Fruit fly (Drosophila melanogaster): ENCODE measurements around the gene CG46435.
A peak's percentile ranks its signal among the peaks of the same experiment; 100 is the strongest.

CG46435 gene

dm6 chr3L:19516547-19516946 is 28.4 kb upstream of the CG46435 start (continued):
- TF ChIP-seq CG4707 (GFP tag; optimal IDR thresholded peaks at IDR 0.05) = peak; percentile 48
- TF ChIP-seq CG6254 (GFP tag; optimal IDR thresholded peaks at IDR 0.05) = no peak
- TF ChIP-seq CTCF (GFP tag; optimal IDR thresholded peaks at IDR 0.05) = peak; percentile 94
- peak; percentile 86 for TF ChIP-seq CG17361 (GFP tag; IDR thresholded peaks at IDR 0.05)
- TF ChIP-seq Doc3 (GFP tag; IDR thresholded peaks at IDR 0.05; ENCODE audit: partially characterized antibody) = no peak
- peak; percentile 84 for TF ChIP-seq CG18599 (GFP tag; optimal IDR thresholded peaks at IDR 0.05)
- TF ChIP-seq H2.0 (GFP tag; IDR thresholded peaks at IDR 0.05) = peak; percentile 93
- no peak for TF ChIP-seq hb (GFP tag; IDR thresholded peaks at IDR 0.05; ENCODE audit: partially characterized antibody)
- peak; percentile 82; the same call in 1 of the 2 replicates for TF ChIP-seq ro (GFP tag; IDR thresholded peaks at IDR 0.05)
- TF ChIP-seq eve (GFP tag; optimal IDR thresholded peaks at IDR 0.05) = no peak
- peak; percentile 82 for TF ChIP-seq CG17829 (tag; optimal IDR thresholded peaks at IDR 0.05)
- TF ChIP-seq Ada2b (GFP tag; IDR thresholded peaks at IDR 0.05) = peak; percentile 80; the same call in 1 of the 2 replicates
- TF ChIP-seq unc-4 (GFP tag; IDR thresholded peaks at IDR 0.05; ENCODE audit: partially characterized antibody) = no peak
- TF ChIP-seq CG17912 (GFP tag; optimal IDR thresholded peaks at IDR 0.05) = peak; percentile 89
- no peak for TF ChIP-seq abd-A (tag; optimal IDR thresholded peaks at IDR 0.05)
- no peak for TF ChIP-seq h (optimal IDR thresholded peaks at IDR 0.05)
- no peak for TF ChIP-seq Fer1 (GFP tag; optimal IDR thresholded peaks at IDR 0.05)
- TF ChIP-seq gt (GFP tag; IDR thresholded peaks at IDR 0.05) = peak; percentile 84
- peak; percentile 48 for TF ChIP-seq CrebB (tag; optimal IDR thresholded peaks at IDR 0.05)
- TF ChIP-seq C15 (GFP tag; IDR thresholded peaks at IDR 0.05) = peak; percentile 89
- peak; percentile 97 for TF ChIP-seq Rx (GFP tag; IDR thresholded peaks at IDR 0.05)
- TF ChIP-seq Camta (GFP tag; optimal IDR thresholded peaks at IDR 0.05) = peak; percentile 97
- peak; percentile 86 for TF ChIP-seq CG8944 (GFP tag; optimal IDR thresholded peaks at IDR 0.05)
- peak; percentile 89 for TF ChIP-seq CG18764 (GFP tag; optimal IDR thresholded peaks at IDR 0.05)
- no peak for TF ChIP-seq CG7745 (tag; optimal IDR thresholded peaks at IDR 0.05)
- TF ChIP-seq CG14965 (GFP tag; optimal IDR thresholded peaks at IDR 0.05; ENCODE audit: borderline replicate concordance) = peak; percentile 76
- peak; percentile 91 for TF ChIP-seq al (GFP tag; IDR thresholded peaks at IDR 0.05)
- no peak for TF ChIP-seq Sin3A (optimal IDR thresholded peaks at IDR 0.05)
- TF ChIP-seq lilli (GFP tag; optimal IDR thresholded peaks at IDR 0.05) = peak; percentile 70
- TF ChIP-seq Dref (GFP tag; IDR thresholded peaks at IDR 0.05) = peak; percentile 48
- TF ChIP-seq YL-1 (GFP tag; optimal IDR thresholded peaks at IDR 0.05) = peak; percentile 33
- peak; percentile 91 for TF ChIP-seq CG7372 (GFP tag; IDR thresholded peaks at IDR 0.05)
- peak; percentile 74 for TF ChIP-seq CG10321 (GFP tag; IDR thresholded peaks at IDR 0.05)
- peak; percentile 82 for TF ChIP-seq CG12071 (GFP tag; optimal IDR thresholded peaks at IDR 0.05)
- TF ChIP-seq ara (GFP tag; IDR thresholded peaks at IDR 0.05) = peak; percentile 75; the same call in 1 of the 2 replicates
- TF ChIP-seq Ravus (GFP tag; IDR thresholded peaks at IDR 0.05) = peak; percentile 27; the same call in 1 of the 2 replicates
- peak; percentile 89 for TF ChIP-seq Oaz (GFP tag; IDR thresholded peaks at IDR 0.05)
- TF ChIP-seq sisA (GFP tag; IDR thresholded peaks at IDR 0.05) = peak; percentile 91
- TF ChIP-seq CG33213 (GFP tag; optimal IDR thresholded peaks at IDR 0.05) = peak; percentile 95
- TF ChIP-seq CG11696 (GFP tag; IDR thresholded peaks at IDR 0.05) = peak; percentile 63
- peak; percentile 90 for TF ChIP-seq CG6765 (GFP tag; optimal IDR thresholded peaks at IDR 0.05)
- no peak for TF ChIP-seq Nf-YC (tag; optimal IDR thresholded peaks at IDR 0.05)
- peak; percentile 13 for TF ChIP-seq CG17186 (GFP tag; optimal IDR thresholded peaks at IDR 0.05)
- peak; percentile 75 for TF ChIP-seq pho (GFP tag; optimal IDR thresholded peaks at IDR 0.05)
- peak; percentile 65 for TF ChIP-seq tio (GFP tag; optimal IDR thresholded peaks at IDR 0.05)
- TF ChIP-seq Gug (GFP tag; IDR thresholded peaks at IDR 0.05) = peak; percentile 93; the same call in 3 of the 4 replicates
- peak; percentile 97 for TF ChIP-seq sens (GFP tag)
- peak; percentile 81 for TF ChIP-seq gsb (GFP tag; IDR thresholded peaks at IDR 0.05)
- peak; percentile 87 for TF ChIP-seq CG5953 (GFP tag; IDR thresholded peaks at IDR 0.05)
- peak; percentile 74 for TF ChIP-seq Asciz (GFP tag; optimal IDR thresholded peaks at IDR 0.05)
- TF ChIP-seq ATbp (GFP tag; optimal IDR thresholded peaks at IDR 0.05) = peak; percentile 84
- no peak; the same call in 1 of the 3 replicates for TF ChIP-seq row (GFP tag; IDR thresholded peaks at IDR 0.05)
- peak; percentile 59; the same call in 1 of the 2 replicates for TF ChIP-seq CG13287 (GFP tag; IDR thresholded peaks at IDR 0.05; ENCODE audit: partially characterized antibody)

Data from whole organism, embryonic.